Fruit fly (Drosophila melanogaster) whole organism, embryonic: Measurements from ENCODE around the gene CG16824.

Experiments used
- B-H1 ChIP-seq: fragments of 200-800 bp; sonication (Bioruptor generic); IDR thresholded peaks from 3 replicates; pipeline ENCODE4 v1.3.6; 2022; ENCODE audit warnings: missing biosample characterization, missing genetic modification characterization
- Bdp1 ChIP-seq: fragments of 200-800 bp; sonication (Bioruptor generic); optimal IDR thresholded peaks from 3 replicates; lab custom pipeline; 2016; ENCODE audit warnings: missing biosample characterization, missing genetic modification characterization
- CG11093 ChIP-seq: fragments of 200-800 bp; sonication (Bioruptor generic); IDR thresholded peaks from 3 replicates; pipeline ENCODE4 v1.3.6; 2022; ENCODE audit warnings: missing biosample characterization, missing genetic modification characterization
- CG13123 ChIP-seq: fragments of 200-800 bp; sonication (Bioruptor generic); optimal IDR thresholded peaks from 2 replicates; lab custom pipeline; 2016; ENCODE audit warnings: missing biosample characterization, missing genetic modification characterization
- CG13624 ChIP-seq: fragments of 200-800 bp; sonication (Bioruptor generic); optimal IDR thresholded peaks from 2 replicates; lab custom pipeline; 2016; ENCODE audit warnings: missing biosample characterization, missing genetic modification characterization
- CG1603 ChIP-seq: fragments of 200-800 bp; sonication (Bioruptor generic); optimal IDR thresholded peaks from 2 replicates; lab custom pipeline; 2019; ENCODE audit warnings: missing biosample characterization, mild to moderate bottlenecking, missing genetic modification characterization, moderate library complexity
- CG16813 ChIP-seq: fragments of 200-800 bp; sonication (Bioruptor generic); IDR thresholded peaks from 3 replicates; pipeline ENCODE4 v1.3.6; 2022; ENCODE audit warnings: missing biosample characterization, missing genetic modification characterization; ENCODE audit not compliant: partially characterized antibody
- CG16815 ChIP-seq: fragments of 200-800 bp; sonication (Bioruptor generic); optimal IDR thresholded peaks from 3 replicates; lab custom pipeline; 2017; ENCODE audit warnings: missing biosample characterization, mild to moderate bottlenecking, missing genetic modification characterization
- CG2889 ChIP-seq: fragments of 200-800 bp; sonication (Bioruptor generic); IDR thresholded peaks from 3 replicates; pipeline ENCODE4 v1.3.6; 2022; ENCODE audit warnings: missing biosample characterization, missing genetic modification characterization
- CG31388 ChIP-seq: fragments of 200-800 bp; sonication (Bioruptor generic); optimal IDR thresholded peaks from 2 replicates; lab custom pipeline; 2016; ENCODE audit warnings: missing biosample characterization, missing genetic modification characterization
- CG3281 ChIP-seq: fragments of 200-800 bp; sonication (Bioruptor generic); optimal IDR thresholded peaks from 3 replicates; lab custom pipeline; 2017; ENCODE audit warnings: missing biosample characterization, mild to moderate bottlenecking, missing genetic modification characterization
- CG3838 ChIP-seq: fragments of 200-800 bp; sonication (Bioruptor generic); optimal IDR thresholded peaks from 3 replicates; lab custom pipeline; 2016; ENCODE audit warnings: missing biosample characterization, missing genetic modification characterization
- CG6689 ChIP-seq: fragments of 200-800 bp; sonication (Bioruptor generic); IDR thresholded peaks from 2 replicates; pipeline ENCODE4 v1.3.6; 2022; ENCODE audit warnings: missing biosample characterization, missing genetic modification characterization
- CG6765 ChIP-seq: fragments of 200-800 bp; sonication (Bioruptor generic); optimal IDR thresholded peaks from 3 replicates; lab custom pipeline; 2017; ENCODE audit warnings: missing biosample characterization, mild to moderate bottlenecking, missing genetic modification characterization
- CG6854 ChIP-seq: fragments of 200-800 bp; sonication (Bioruptor generic); optimal IDR thresholded peaks from 3 replicates; lab custom pipeline; 2017; ENCODE audit warnings: missing biosample characterization, mild to moderate bottlenecking, missing genetic modification characterization
- CG7839 ChIP-seq: fragments of 200-800 bp; sonication (Bioruptor generic); optimal IDR thresholded peaks from 3 replicates; lab custom pipeline; 2018; ENCODE audit warnings: missing biosample characterization, mild to moderate bottlenecking, missing genetic modification characterization, moderate library complexity
- CG8089 ChIP-seq: fragments of 200-800 bp; sonication (Bioruptor generic); optimal IDR thresholded peaks from 3 replicates; lab custom pipeline; 2016; ENCODE audit warnings: missing biosample characterization, missing genetic modification characterization
- CG8281 ChIP-seq: fragments of 200-800 bp; sonication (Bioruptor generic); optimal IDR thresholded peaks from 2 replicates; lab custom pipeline; 2018; ENCODE audit warnings: missing biosample characterization, mild to moderate bottlenecking, missing genetic modification characterization, moderate library complexity
- CG9437 ChIP-seq: fragments of 200-800 bp; sonication (Bioruptor generic); optimal IDR thresholded peaks from 2 replicates; lab custom pipeline; 2018; ENCODE audit warnings: missing biosample characterization, mild to moderate bottlenecking, missing genetic modification characterization
- CoRest ChIP-seq: fragments of 200-800 bp; sonication (Bioruptor generic); optimal IDR thresholded peaks from 3 replicates; lab custom pipeline; 2018; ENCODE audit warnings: missing biosample characterization, mild to moderate bottlenecking, missing genetic modification characterization, moderate library complexity
- Dip2 ChIP-seq: fragments of 200-800 bp; sonication (Bioruptor generic); IDR thresholded peaks from 2 replicates; pipeline ENCODE4 v1.3.6; 2022; ENCODE audit warnings: missing biosample characterization, missing genetic modification characterization
- HLH4C ChIP-seq: fragments of 200-800 bp; sonication (Bioruptor generic); IDR thresholded peaks from 3 replicates; pipeline ENCODE4 v1.3.6; 2022; ENCODE audit warnings: missing biosample characterization, missing genetic modification characterization; ENCODE audit not compliant: partially characterized antibody
- HmgD ChIP-seq: fragments of 200-800 bp; sonication (Bioruptor generic); optimal IDR thresholded peaks from 3 replicates; lab custom pipeline; 2016; ENCODE audit warnings: missing biosample characterization, missing genetic modification characterization
- Hr51 ChIP-seq, 2 experiments: fragments of 200-800 bp; sonication (Bioruptor generic); optimal IDR thresholded peaks; 2 replicates in 1 of 2; 3 replicates in 1 of 2; lab custom pipeline; 2016 to 2018; ENCODE audit warnings: missing biosample characterization in 2 of 2, missing genetic modification characterization in 2 of 2, mild to moderate bottlenecking in 1 of 2, moderate library complexity in 1 of 2
- Nf-YA ChIP-seq: fragments of 200-800 bp; sonication (Bioruptor generic); IDR thresholded peaks from 2 replicates; pipeline ENCODE4 v1.3.6; 2022; ENCODE audit warnings: missing biosample characterization, missing genetic modification characterization
- Oli ChIP-seq: fragments of 200-800 bp; sonication (Bioruptor generic); optimal IDR thresholded peaks from 2 replicates; lab custom pipeline; 2018; ENCODE audit warnings: missing biosample characterization, mild to moderate bottlenecking, missing genetic modification characterization, moderate library complexity
- Sin3A ChIP-seq: fragments of >200 bp; optimal IDR thresholded peaks from 2 replicates; lab custom pipeline; 2018
- Sox102F ChIP-seq: fragments of 200-800 bp; sonication (Bioruptor generic); optimal IDR thresholded peaks from 2 replicates; lab custom pipeline; 2018; ENCODE audit warnings: missing biosample characterization, mild to moderate bottlenecking, missing genetic modification characterization, moderate library complexity
- ara ChIP-seq: fragments of 200-800 bp; sonication (Bioruptor generic); IDR thresholded peaks from 2 replicates; pipeline ENCODE4 v1.3.6; 2022; ENCODE audit warnings: missing biosample characterization, missing genetic modification characterization
- caup ChIP-seq: fragments of 200-800 bp; sonication (Bioruptor generic); optimal IDR thresholded peaks from 3 replicates; lab custom pipeline; 2017; ENCODE audit warnings: missing biosample characterization, mild to moderate bottlenecking, missing genetic modification characterization, moderate library complexity; ENCODE audit not compliant: severe bottlenecking
- ci ChIP-seq: fragments of 200-800 bp; sonication (Bioruptor generic); IDR thresholded peaks from 3 replicates; pipeline ENCODE4 v1.3.6; 2022; ENCODE audit warnings: missing biosample characterization, missing genetic modification characterization
- dan ChIP-seq: fragments of 200-800 bp; sonication (Bioruptor generic); IDR thresholded peaks from 2 replicates; pipeline ENCODE4 v1.3.6; 2022; ENCODE audit warnings: missing biosample characterization, missing genetic modification characterization
- dysf ChIP-seq: fragments of 200-800 bp; sonication (Bioruptor generic); IDR thresholded peaks from 3 replicates; pipeline ENCODE4 v1.3.6; 2022; ENCODE audit warnings: missing biosample characterization, missing genetic modification characterization
- eve ChIP-seq, 2 experiments: fragments of >200 bp; optimal IDR thresholded peaks; 2 replicates each; lab custom pipeline; 2017; ENCODE audit warnings: missing biosample characterization in 2 of 2, missing genetic modification characterization in 2 of 2
- gsb-n ChIP-seq: fragments of 200-800 bp; sonication (Bioruptor generic); optimal IDR thresholded peaks from 3 replicates; lab custom pipeline; 2018; ENCODE audit warnings: missing biosample characterization, mild to moderate bottlenecking, missing genetic modification characterization
- insv ChIP-seq, 2 experiments: fragments of 200-800 bp; sonication (Bioruptor generic); optimal IDR thresholded peaks; 3 replicates each; lab custom pipeline; 2016 to 2018; ENCODE audit warnings: missing biosample characterization in 2 of 2, missing genetic modification characterization in 2 of 2
- jigr1 ChIP-seq: fragments of 200-800 bp; sonication (Bioruptor generic); IDR thresholded peaks from 3 replicates; pipeline ENCODE4 v1.3.6; 2022; ENCODE audit warnings: missing biosample characterization, missing genetic modification characterization
- lbe ChIP-seq: fragments of 200-800 bp; sonication (Bioruptor generic); optimal IDR thresholded peaks from 2 replicates; lab custom pipeline; 2016; ENCODE audit warnings: missing biosample characterization, mild to moderate bottlenecking, missing genetic modification characterization
- pita ChIP-seq: fragments of 200-800 bp; sonication (Bioruptor generic); optimal IDR thresholded peaks from 2 replicates; lab custom pipeline; 2017; ENCODE audit warnings: missing biosample characterization, mild to moderate bottlenecking, missing genetic modification characterization
- ranshi ChIP-seq: fragments of 200-800 bp; sonication (Bioruptor generic); IDR thresholded peaks from 2 replicates; pipeline ENCODE4 v1.3.6; 2022; ENCODE audit warnings: missing biosample characterization, missing genetic modification characterization
- ro ChIP-seq: fragments of 200-800 bp; sonication (Bioruptor generic); IDR thresholded peaks from 2 replicates; pipeline ENCODE4 v1.3.6; 2022; ENCODE audit warnings: missing biosample characterization, missing genetic modification characterization
- scrt ChIP-seq: fragments of 200-800 bp; sonication (Bioruptor generic); optimal IDR thresholded peaks from 2 replicates; lab custom pipeline; 2018; ENCODE audit warnings: missing biosample characterization, mild to moderate bottlenecking, missing genetic modification characterization, moderate library complexity
- shn ChIP-seq: fragments of 200-800 bp; sonication (Bioruptor generic); optimal IDR thresholded peaks from 3 replicates; lab custom pipeline; 2016; ENCODE audit warnings: missing biosample characterization, missing genetic modification characterization
- sima ChIP-seq: fragments of 200-800 bp; sonication (Bioruptor generic); optimal IDR thresholded peaks from 2 replicates; lab custom pipeline; 2016; ENCODE audit warnings: missing biosample characterization, missing genetic modification characterization
- slp2 ChIP-seq: fragments of 200-800 bp; sonication (Bioruptor generic); optimal IDR thresholded peaks from 2 replicates; lab custom pipeline; 2016; ENCODE audit warnings: missing biosample characterization, missing genetic modification characterization
- sna ChIP-seq: fragments of 200-800 bp; sonication (Bioruptor generic); IDR thresholded peaks from 2 replicates; pipeline ENCODE4 v1.3.6; 2022; ENCODE audit warnings: missing biosample characterization, missing genetic modification characterization; ENCODE audit not compliant: partially characterized antibody
- ttk ChIP-seq: fragments of 200-800 bp; sonication (Bioruptor generic); IDR thresholded peaks from 2 replicates; pipeline ENCODE4 v2.1.2; 2022; ENCODE audit warnings: missing biosample characterization, missing genetic modification characterization
- twi ChIP-seq: fragments of 200-800 bp; optimal IDR thresholded peaks from 2 replicates; lab custom pipeline; 2019; ENCODE audit warnings: missing biosample characterization, mild to moderate bottlenecking, missing genetic modification characterization, moderate library complexity
- usp ChIP-seq: fragments of >200 bp; optimal IDR thresholded peaks from 2 replicates; lab custom pipeline; 2017; ENCODE audit warnings: missing biosample characterization, missing genetic modification characterization

The CG16824 gene

DNA sequence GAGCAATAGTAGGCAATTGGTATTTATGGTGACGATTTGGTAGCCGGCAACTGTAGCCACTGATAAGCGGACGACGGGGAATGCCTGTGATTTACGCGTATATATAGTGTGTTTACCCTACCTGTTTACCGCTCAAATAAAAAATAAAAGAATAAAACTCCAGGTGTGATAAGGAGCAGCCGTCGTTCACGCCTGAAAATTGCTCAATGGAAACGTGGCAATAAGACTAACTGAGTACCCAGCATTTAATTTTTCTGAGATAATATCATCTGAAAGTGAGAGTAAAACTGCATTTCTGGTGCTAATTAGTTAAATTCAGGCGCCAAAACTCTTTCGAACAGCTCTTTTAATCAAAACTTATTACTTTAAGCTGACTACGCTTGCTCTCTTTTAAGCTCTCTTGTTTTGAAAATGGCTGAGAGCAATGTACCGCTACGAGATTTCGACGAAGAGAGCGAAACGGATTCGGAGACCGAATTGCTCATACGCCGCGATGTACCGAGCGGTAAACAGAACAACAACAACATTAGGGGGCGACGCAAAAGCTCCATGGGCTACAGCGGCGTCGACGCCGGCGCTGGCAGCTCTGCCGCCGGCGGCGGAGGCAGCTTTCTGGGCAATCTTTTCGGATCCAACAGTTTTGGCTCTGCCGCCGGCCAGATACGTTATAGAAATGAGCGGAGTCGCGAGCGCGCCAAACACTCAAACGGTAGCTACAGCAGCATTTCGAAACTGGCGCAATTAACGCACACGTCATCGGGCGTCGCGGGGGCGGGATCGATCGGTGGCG is 2.3 kb upstream of the CG16824 start (continued):
- TF ChIP-seq sna (GFP tag; lab: Robert Waterston, UW) (peak; percentile 76), CG8089 (GFP tag; lab: Kevin White, UChicago) (peak; percentile 54), Sox102F (GFP tag; lab: Kevin White, UChicago) (peak; percentile 72), HLH4C (GFP tag; lab: Robert Waterston, UW) (peak; percentile 52; the same call in 1 of the 3 replicates), CG2889 (no peak), CG11093 (no peak), Dip2 (GFP tag; lab: Robert Waterston, UW) (no peak), CG8281 (tag; lab: Kevin White, UChicago) (peak; percentile 69), CG13624 (GFP tag; lab: Kevin White, UChicago) (peak; percentile 11), dan (GFP tag; lab: Robert Waterston, UW) (no peak), sima (GFP tag; lab: Kevin White, UChicago) (no peak), ara (GFP tag; lab: Robert Waterston, UW) (peak; percentile 65; the same call in 1 of the 2 replicates), CG16815 (GFP tag; lab: Kevin White, UChicago) (no peak), Hr51 (GFP tag; optimal IDR thresholded peaks at IDR 0.05; lab: Kevin White, UChicago) (peak; percentile 31 to 79), insv (GFP tag; optimal IDR thresholded peaks at IDR 0.05; lab: Kevin White, UChicago) (peak in 1 of 2 experiments; percentile 50), CG3281 (GFP tag; lab: Kevin White, UChicago) (peak; percentile 90), ro (GFP tag; lab: Robert Waterston, UW) (no peak), CG13123 (GFP tag; lab: Kevin White, UChicago) (peak; percentile 31), CG31388 (GFP tag; lab: Kevin White, UChicago) (no peak), caup (GFP tag; lab: Kevin White, UChicago) (peak; percentile 84), CG6854 (GFP tag; lab: Kevin White, UChicago) (peak; percentile 75), lbe (GFP tag; lab: Kevin White, UChicago) (peak; percentile 29), dysf (peak; percentile 64; the same call in 2 of the 3 replicates), usp (GFP tag; lab: Kevin White, UChicago) (no peak), CG16813 (GFP tag; lab: Robert Waterston, UW) (0 out of 3 replicates have a peak, but pooled peaks have one; percentile 29), CG6765 (GFP tag; lab: Kevin White, UChicago) (peak; percentile 95), HmgD (GFP tag; lab: Kevin White, UChicago) (no peak), shn (GFP tag; lab: Kevin White, UChicago) (peak; percentile 21), gsb-n (peak; percentile 62), CG9437 (peak; percentile 33), Sin3A (lab: Kevin White, UChicago) (no peak), jigr1 (GFP tag; lab: Robert Waterston, UW) (no peak), Nf-YA (GFP tag; lab: Robert Waterston, UW) (peak; percentile 59; the same call in 1 of the 2 replicates), scrt (GFP tag; lab: Kevin White, UChicago) (peak; percentile 89), ci (GFP tag; lab: Robert Waterston, UW) (peak; percentile 88), ranshi (GFP tag; lab: Robert Waterston, UW) (peak; percentile 60; the same call in 1 of the 2 replicates), CG7839 (tag; lab: Kevin White, UChicago) (peak; percentile 72), ttk (GFP tag; lab: Robert Waterston, UW) (no peak), CG1603 (tag; lab: Kevin White, UChicago) (peak; percentile 84), pita (GFP tag; lab: Kevin White, UChicago) (no peak), CG3838 (GFP tag; lab: Kevin White, UChicago) (no peak), Bdp1 (GFP tag; lab: Kevin White, UChicago) (peak; percentile 57), CG6689 (GFP tag; lab: Robert Waterston, UW) (no peak), B-H1 (GFP tag; lab: Robert Waterston, UW) (peak; percentile 48; the same call in 1 of the 3 replicates), CoRest (tag; lab: Kevin White, UChicago) (peak; percentile 61), Oli (peak; percentile 41), twi (tag; lab: Kevin White, UChicago) (no peak), slp2 (GFP tag; lab: Kevin White, UChicago) (peak; percentile 52), eve (GFP tag; optimal IDR thresholded peaks at IDR 0.05; lab: Kevin White, UChicago) (no peak)
